Worm (Caenorhabditis elegans): ENCODE results near the gene F21A3.2.

Gene F21A3.2

DNA sequence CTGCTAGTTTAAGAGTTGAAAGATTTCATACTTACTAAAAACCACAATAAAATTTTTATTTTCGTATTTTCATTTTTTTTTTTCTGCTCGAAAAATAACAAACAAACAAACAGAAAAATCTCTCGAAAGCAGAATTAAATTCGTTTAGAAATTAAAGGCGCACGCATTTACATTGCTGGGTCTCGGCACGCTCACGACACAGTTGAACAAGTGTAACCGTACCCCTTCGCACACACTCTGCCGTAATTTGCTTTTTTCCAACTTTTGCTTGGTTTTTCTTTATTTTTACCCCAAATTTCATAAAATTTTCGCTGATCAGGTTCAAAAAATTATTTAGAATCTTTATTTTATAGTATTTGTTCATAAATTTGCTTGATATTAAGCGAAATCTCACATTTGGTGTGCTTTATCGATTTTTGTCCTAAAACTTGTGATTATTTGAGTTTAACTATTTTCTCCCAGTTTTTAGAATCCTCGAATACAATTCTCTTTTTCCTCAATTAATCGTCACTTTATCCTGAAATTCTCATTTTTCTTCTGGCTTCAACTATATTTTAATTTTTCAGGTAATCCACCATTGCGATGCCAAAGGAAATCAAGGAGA lies 22.0 kb downstream of the F21A3.2 start, which contains the start of gene rpl-38 (continued):
- TF ChIP-seq F49E8.2 (tag; optimal IDR thresholded peaks at IDR 0.05; ENCODE audit: insufficient read depth) (peak; percentile 75), F10E7.11 (tag; optimal IDR thresholded peaks at IDR 0.05) (no peak), tlf-1 (GFP tag; optimal IDR thresholded peaks at IDR 0.05) (peak; percentile 63), lin-40 (tag; optimal IDR thresholded peaks at IDR 0.05) (peak; percentile 78), attf-6 (GFP tag; IDR thresholded peaks at IDR 0.05) (peak; percentile 46; the same call in 1 of the 2 replicates), D2030.7 (GFP tag; IDR thresholded peaks at IDR 0.05) (peak; percentile 84), ceh-91 (GFP tag; IDR thresholded peaks at IDR 0.05) (peak; percentile 66), akir-1 (GFP tag; optimal IDR thresholded peaks at IDR 0.05) (no peak), madf-3 (GFP tag; IDR thresholded peaks at IDR 0.05) (peak; percentile 58; the same call in 1 of the 2 replicates), Y95B8A.8 (GFP tag; IDR thresholded peaks at IDR 0.05) (0 out of 2 replicates have a peak, but pooled peaks have one; percentile 48), hmg-1.2 (GFP tag; IDR thresholded peaks at IDR 0.05) (peak; percentile 63), nfya-2 (GFP tag; IDR thresholded peaks at IDR 0.05) (no peak), hmg-20 (GFP tag; IDR thresholded peaks at IDR 0.05) (peak; percentile 19; the same call in 1 of the 2 replicates), Y79H2A.3 (GFP tag; conservative IDR thresholded peaks at IDR 0.05) (no peak), rcor-1 (GFP tag; IDR thresholded peaks at IDR 0.05) (peak; percentile 75), somi-1 (GFP tag; optimal IDR thresholded peaks at IDR 0.05) (no peak), attf-3 (GFP tag; conservative IDR thresholded peaks at IDR 0.05) (peak; percentile 67), efl-1 (GFP tag; optimal IDR thresholded peaks at IDR 0.05) (peak; percentile 58), rpc-1 (optimal IDR thresholded peaks at IDR 0.05) (no peak), rpc-1 (tag; optimal IDR thresholded peaks at IDR 0.05) (peak; percentile 7), snpc-1.1 (tag; optimal IDR thresholded peaks at IDR 0.05; ENCODE audit: insufficient read depth) (peak; percentile 63), attf-5 (GFP tag; optimal IDR thresholded peaks at IDR 0.05) (peak; percentile 11), aptf-2 (GFP tag; conservative IDR thresholded peaks at IDR 0.05) (no peak), him-1 (tag; optimal IDR thresholded peaks at IDR 0.05) (peak; percentile 76), hsf-1 (GFP tag; IDR thresholded peaks at IDR 0.05) (peak; percentile 60; the same call in 1 of the 2 replicates), Y53G8AR.9 (GFP tag; conservative IDR thresholded peaks at IDR 0.05) (peak; percentile 79), unc-130 (GFP tag; optimal IDR thresholded peaks at IDR 0.05) (no peak), lin-35 (GFP tag; optimal IDR thresholded peaks at IDR 0.05) (peak in 1 of 3 experiments; percentile 81), mel-28 (tag; optimal IDR thresholded peaks at IDR 0.05; ENCODE audit: borderline replicate concordance) (peak; percentile 2), ztf-18 (tag; optimal IDR thresholded peaks at IDR 0.05) (peak; percentile 31), ztf-6 (GFP tag; IDR thresholded peaks at IDR 0.05) (no peak), hlh-12 (tag; optimal IDR thresholded peaks at IDR 0.05) (no peak), lsl-1 (GFP tag; optimal IDR thresholded peaks at IDR 0.05) (peak; percentile 97), dpl-1 (GFP tag; optimal IDR thresholded peaks at IDR 0.05) (peak; percentile 52)

DNA sequence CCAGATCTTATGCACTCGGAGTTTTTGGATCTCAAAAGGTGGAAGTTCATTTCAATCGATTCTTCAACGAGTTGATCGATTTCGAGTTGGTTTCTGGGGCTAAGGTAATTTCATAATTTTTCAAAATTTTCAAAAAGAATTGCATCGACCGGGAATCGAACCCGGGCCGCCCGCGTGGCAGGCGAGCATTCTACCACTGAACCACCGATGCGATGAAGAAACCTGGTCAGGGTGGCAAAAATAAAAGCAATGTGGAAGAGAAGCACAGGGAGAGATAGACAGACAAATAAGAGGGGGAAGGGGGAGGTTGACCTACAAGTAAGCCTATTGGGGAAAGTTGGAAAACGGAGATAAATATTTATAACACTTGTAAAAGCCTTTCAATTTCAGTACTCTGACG lies 28.7 kb downstream of the F21A3.2 start:
- TF ChIP-seq attf-6 (GFP tag; IDR thresholded peaks at IDR 0.05) (peak; percentile 33; the same call in 1 of the 2 replicates), pbrm-1 (GFP tag; IDR thresholded peaks at IDR 0.05) (peak; percentile 62; the same call in 1 of the 2 replicates), nhr-90 (tag; optimal IDR thresholded peaks at IDR 0.05) (peak; percentile 38), aptf-2 (GFP tag; conservative IDR thresholded peaks at IDR 0.05) (no peak), madf-3 (GFP tag; IDR thresholded peaks at IDR 0.05) (0 out of 2 replicates have a peak, but pooled peaks have one; percentile 14), mes-4 (tag; optimal IDR thresholded peaks at IDR 0.05) (no peak), somi-1 (GFP tag; optimal IDR thresholded peaks at IDR 0.05) (peak; percentile 10), sptf-2 (GFP tag; optimal IDR thresholded peaks at IDR 0.05) (no peak), sdz-38 (tag; optimal IDR thresholded peaks at IDR 0.05) (no peak), nfya-2 (GFP tag; IDR thresholded peaks at IDR 0.05) (no peak), ceh-58 (GFP tag; IDR thresholded peaks at IDR 0.05) (0 out of 2 replicates have a peak, but pooled peaks have one; percentile 62), efl-1 (GFP tag; optimal IDR thresholded peaks at IDR 0.05) (no peak), F57C9.4 (tag; optimal IDR thresholded peaks at IDR 0.05) (no peak), ztf-26 (tag; optimal IDR thresholded peaks at IDR 0.05) (peak; percentile 22), snpc-4 (GFP tag; optimal IDR thresholded peaks at IDR 0.05) (peak; percentile 75), snpc-4 (tag; optimal IDR thresholded peaks at IDR 0.05) (peak in 3 of 4 experiments; percentile 34 to 73 (median 41)), nhr-120 (GFP tag; IDR thresholded peaks at IDR 0.05) (0 out of 2 replicates have a peak, but pooled peaks have one; percentile 30), athp-1 (tag; optimal IDR thresholded peaks at IDR 0.05) (peak; percentile 52), mel-28 (tag; optimal IDR thresholded peaks at IDR 0.05; ENCODE audit: borderline replicate concordance) (no peak), ztf-22 (GFP tag; optimal IDR thresholded peaks at IDR 0.05) (no peak), F22D6.2 (tag; optimal IDR thresholded peaks at IDR 0.05) (no peak)

Measured in whole organism, young adult.